Fruit fly (Drosophila melanogaster) Kc167 (cell line): ENCODE measurements around the gene Cyt-c1.

Experiments used
- Myc ChIP-seq: fragments of >200 bp; optimal IDR thresholded peaks from 2 replicates; lab custom pipeline; 2017; ENCODE audit warnings: missing external identifiers
- h ChIP-seq: fragments of >200 bp; optimal IDR thresholded peaks from 3 replicates; lab custom pipeline; 2018; ENCODE audit warnings: missing external identifiers
- insv ChIP-seq: fragments of >200 bp; optimal IDR thresholded peaks from 3 replicates; lab custom pipeline; 2018; ENCODE audit warnings: missing external identifiers
- psq ChIP-seq: fragments of >200 bp; optimal IDR thresholded peaks from 2 replicates; lab custom pipeline; 2017; ENCODE audit warnings: missing external identifiers

dm6 chr3L:5365164-5365879 is 5.3 kb downstream of the Cyt-c1 start:
- TF ChIP-seq h (no peak), insv (lab: Kevin White, UChicago) (no peak), psq (lab: Kevin White, UChicago) (no peak), Myc (lab: Kevin White, UChicago) (no peak)
